Worm (Caenorhabditis elegans) whole organism, L4 larva: ENCODE results near the gene fbxc-39.

Experiments
- egl-27 ChIP-seq: sonication (generic microtip); optimal IDR thresholded peaks from 3 replicates; lab custom pipeline; 2017; ENCODE audit warnings: missing biosample characterization, missing genetic modification reagents, missing genetic modification characterization
- lin-39 ChIP-seq: fragments of 150-350 bp; optimal IDR thresholded peaks from 2 replicates; lab custom pipeline; 2014; ENCODE audit warnings: missing biosample characterization, missing genetic modification reagents, missing genetic modification characterization
- unc-130 ChIP-seq: sonication (generic microtip); optimal IDR thresholded peaks from 2 replicates; lab custom pipeline; 2016; ENCODE audit warnings: missing genetic modification reagents, missing genetic modification characterization, missing compliant biosample characterization

DNA sequence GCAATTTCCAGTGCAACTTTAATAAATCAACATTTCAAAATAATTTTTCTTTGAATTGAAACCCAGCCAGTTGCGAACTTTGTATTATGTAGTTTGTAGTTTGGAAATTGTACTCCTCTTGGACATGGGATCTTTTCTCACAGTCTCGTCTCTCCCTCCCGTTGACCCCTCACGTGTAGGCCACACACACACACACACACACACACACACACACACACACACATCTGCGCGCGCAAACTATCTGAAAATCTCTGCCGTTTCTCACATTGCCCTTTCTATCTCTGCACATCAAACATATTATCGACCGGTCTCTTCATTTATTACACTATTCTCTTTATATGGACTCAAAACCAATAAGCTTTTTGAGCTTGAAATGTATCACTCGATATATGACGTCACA lies 47.8 kb upstream of the fbxc-39 start, which contains the start of gene fbxc-36:
- TF ChIP-seq unc-130 (GFP tag; lab: Kevin White, UChicago) = no peak
- no peak for TF ChIP-seq egl-27
- no peak for TF ChIP-seq lin-39 (tag; lab: Kevin White, UChicago)
